Fruit fly (Drosophila melanogaster) whole organism, prepupa: ENCODE results near the gene Ino80.

Experiments used
- Blimp-1 ChIP-seq: fragments of 200-800 bp; sonication (Bioruptor generic); optimal IDR thresholded peaks from 3 replicates; lab custom pipeline; 2017; ENCODE audit warnings: missing biosample characterization, missing genetic modification characterization, mild to moderate bottlenecking, moderate library complexity, missing genetic modification reagents
- CG10631 ChIP-seq: fragments of 200-800 bp; sonication (Bioruptor generic); optimal IDR thresholded peaks from 2 replicates; lab custom pipeline; 2016; ENCODE audit warnings: missing biosample characterization, missing genetic modification characterization
- CG10669 ChIP-seq: fragments of 200-800 bp; sonication (Bioruptor generic); optimal IDR thresholded peaks from 3 replicates; lab custom pipeline; 2018; ENCODE audit warnings: missing biosample characterization, mild to moderate bottlenecking, missing genetic modification characterization, moderate library complexity
- CG11294 ChIP-seq: fragments of 200-800 bp; sonication (Bioruptor generic); IDR thresholded peaks from 2 replicates; pipeline ENCODE4 v1.3.6; 2022; ENCODE audit warnings: missing biosample characterization, missing genetic modification characterization
- CG1621 ChIP-seq: fragments of 200-800 bp; sonication (Bioruptor generic); optimal IDR thresholded peaks from 3 replicates; lab custom pipeline; 2018; ENCODE audit warnings: missing biosample characterization, mild to moderate bottlenecking, missing genetic modification characterization
- CG16779 ChIP-seq: fragments of 200-800 bp; sonication (Bioruptor generic); optimal IDR thresholded peaks from 3 replicates; lab custom pipeline; 2017; ENCODE audit warnings: missing biosample characterization, mild to moderate bottlenecking, missing genetic modification characterization
- CG34406 ChIP-seq: fragments of 200-800 bp; sonication (Bioruptor generic); optimal IDR thresholded peaks from 3 replicates; lab custom pipeline; 2016; ENCODE audit warnings: missing biosample characterization, missing genetic modification characterization
- CG3919 ChIP-seq: fragments of 200-800 bp; sonication (Bioruptor generic); optimal IDR thresholded peaks from 3 replicates; lab custom pipeline; 2016; ENCODE audit warnings: missing biosample characterization, missing genetic modification characterization
- CG4318 ChIP-seq: fragments of 200-800 bp; sonication (Bioruptor generic); optimal IDR thresholded peaks from 3 replicates; lab custom pipeline; 2017; ENCODE audit warnings: missing biosample characterization, mild to moderate bottlenecking, missing genetic modification characterization
- CG6792 ChIP-seq: fragments of 200-800 bp; sonication (Bioruptor generic); optimal IDR thresholded peaks from 3 replicates; lab custom pipeline; 2016; ENCODE audit warnings: missing biosample characterization, missing genetic modification characterization
- CG6808 ChIP-seq: fragments of 200-800 bp; sonication (Bioruptor generic); optimal IDR thresholded peaks from 3 replicates; lab custom pipeline; 2017; ENCODE audit warnings: missing biosample characterization, missing genetic modification characterization, mild to moderate bottlenecking, moderate library complexity, missing genetic modification reagents
- CG7368 ChIP-seq: fragments of 200-800 bp; sonication (Bioruptor generic); optimal IDR thresholded peaks from 3 replicates; lab custom pipeline; 2016; ENCODE audit warnings: missing biosample characterization, missing genetic modification characterization
- CG8319 ChIP-seq: fragments of 200-800 bp; sonication (Bioruptor generic); optimal IDR thresholded peaks from 3 replicates; lab custom pipeline; 2016; ENCODE audit warnings: missing biosample characterization, missing genetic modification characterization
- CG9139 ChIP-seq: fragments of 200-800 bp; sonication (Bioruptor generic); optimal IDR thresholded peaks from 3 replicates; lab custom pipeline; 2017; ENCODE audit warnings: missing biosample characterization, mild to moderate bottlenecking, missing genetic modification characterization
- Eip75B ChIP-seq: fragments of 200-800 bp; sonication (Bioruptor generic); optimal IDR thresholded peaks from 3 replicates; lab custom pipeline; 2016; ENCODE audit warnings: missing biosample characterization, missing genetic modification characterization
- Ets21C ChIP-seq: fragments of 200-800 bp; sonication (Bioruptor generic); optimal IDR thresholded peaks from 3 replicates; lab custom pipeline; 2016; ENCODE audit warnings: missing biosample characterization, missing genetic modification characterization
- Ets96B ChIP-seq: fragments of 200-800 bp; optimal IDR thresholded peaks from 2 replicates; lab custom pipeline; 2019; ENCODE audit warnings: missing biosample characterization, mild to moderate bottlenecking, missing genetic modification characterization, moderate library complexity
- Gug ChIP-seq: fragments of 200-800 bp; sonication (Bioruptor generic); IDR thresholded peaks from 2 replicates; pipeline ENCODE4 v1.3.6; 2022; ENCODE audit warnings: missing biosample characterization, missing genetic modification characterization
- Hr38 ChIP-seq: sonication (Bioruptor generic); optimal IDR thresholded peaks from 2 replicates; lab custom pipeline; 2016; ENCODE audit warnings: missing biosample characterization, missing genetic modification characterization
- Hr4 ChIP-seq: fragments of 200-800 bp; sonication (Bioruptor generic); optimal IDR thresholded peaks from 3 replicates; lab custom pipeline; 2016; ENCODE audit warnings: missing biosample characterization, missing genetic modification characterization
- Lpt ChIP-seq: fragments of 200-800 bp; sonication (Bioruptor generic); optimal IDR thresholded peaks from 3 replicates; lab custom pipeline; 2016; ENCODE audit warnings: missing biosample characterization, missing genetic modification characterization
- Met ChIP-seq: fragments of 200-800 bp; sonication (Bioruptor generic); optimal IDR thresholded peaks from 3 replicates; lab custom pipeline; 2016; ENCODE audit warnings: missing biosample characterization, missing genetic modification characterization
- OdsH ChIP-seq: fragments of 200-800 bp; sonication (Bioruptor generic); optimal IDR thresholded peaks from 3 replicates; lab custom pipeline; 2016; ENCODE audit warnings: missing biosample characterization, missing genetic modification characterization
- Smox ChIP-seq: fragments of 200-800 bp; sonication (Bioruptor generic); optimal IDR thresholded peaks from 3 replicates; lab custom pipeline; 2016; ENCODE audit warnings: missing biosample characterization, missing genetic modification characterization
- Sox14 ChIP-seq: fragments of 200-800 bp; sonication (Bioruptor generic); optimal IDR thresholded peaks from 3 replicates; lab custom pipeline; 2016; ENCODE audit warnings: missing biosample characterization, missing genetic modification characterization
- acj6 ChIP-seq: fragments of 200-800 bp; sonication (Bioruptor generic); optimal IDR thresholded peaks from 3 replicates; lab custom pipeline; 2016; ENCODE audit warnings: missing biosample characterization, missing genetic modification characterization
- dsx ChIP-seq: fragments of 200-800 bp; optimal IDR thresholded peaks from 3 replicates; lab custom pipeline; 2019; ENCODE audit warnings: missing biosample characterization, mild to moderate bottlenecking, missing genetic modification characterization, moderate library complexity; ENCODE audit not compliant: poor library complexity, severe bottlenecking
- esn ChIP-seq: fragments of 200-800 bp; sonication (Bioruptor generic); optimal IDR thresholded peaks from 2 replicates; lab custom pipeline; 2016; ENCODE audit warnings: missing biosample characterization, mild to moderate bottlenecking, missing genetic modification characterization, moderate library complexity
- fd85E ChIP-seq: fragments of 200-800 bp; sonication (Bioruptor generic); optimal IDR thresholded peaks from 3 replicates; lab custom pipeline; 2016; ENCODE audit warnings: missing biosample characterization, missing genetic modification characterization
- lz ChIP-seq: fragments of 200-800 bp; sonication (Bioruptor generic); optimal IDR thresholded peaks from 3 replicates; lab custom pipeline; 2016; ENCODE audit warnings: missing biosample characterization, missing genetic modification characterization
- net ChIP-seq: fragments of 200-800 bp; sonication (Bioruptor generic); optimal IDR thresholded peaks from 3 replicates; lab custom pipeline; 2016; ENCODE audit warnings: missing biosample characterization, missing genetic modification characterization
- pdm3 ChIP-seq: fragments of 200-800 bp; sonication (Bioruptor generic); optimal IDR thresholded peaks from 3 replicates; lab custom pipeline; 2016; ENCODE audit warnings: missing biosample characterization, missing genetic modification characterization
- salr ChIP-seq, 2 experiments: fragments of 200-800 bp; sonication (Bioruptor generic); optimal IDR thresholded peaks; 3 replicates each; lab custom pipeline; 2016 to 2018; ENCODE audit warnings: missing biosample characterization in 2 of 2, missing genetic modification characterization in 2 of 2, mild to moderate bottlenecking in 1 of 2
- svp ChIP-seq: fragments of 200-800 bp; sonication (Bioruptor generic); peaks from one replicate; lab custom pipeline; 2016; ENCODE audit warnings: missing biosample characterization, missing genetic modification characterization
- topi ChIP-seq: fragments of 200-800 bp; sonication (Bioruptor generic); optimal IDR thresholded peaks from 3 replicates; lab custom pipeline; 2016; ENCODE audit warnings: missing biosample characterization, missing genetic modification characterization

The Ino80 gene

DNA sequence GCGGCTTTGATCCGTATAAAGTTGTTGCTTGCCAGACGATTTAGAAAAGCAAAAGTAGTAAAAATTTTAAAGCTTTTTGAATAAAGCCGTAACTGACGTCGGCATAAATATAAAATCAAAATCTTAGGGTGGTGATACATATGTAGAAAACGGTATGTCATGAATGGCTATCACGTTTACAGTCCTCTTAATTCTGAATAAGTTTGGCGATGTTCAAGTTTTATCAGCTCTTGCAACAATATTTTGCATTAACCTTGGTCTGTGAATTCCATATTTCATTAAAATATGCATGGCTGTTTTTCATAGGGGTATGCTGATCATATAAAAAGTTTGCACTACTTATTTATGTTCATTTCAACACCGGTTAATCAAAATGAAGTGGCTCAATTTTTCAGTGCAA lies 5.6 kb upstream of the Ino80 start, which contains the start of gene CG11626:
Gene CG11626 (plus strand): TSS at position 301 of the 400 bp plus-strand sequence.
- TF ChIP-seq CG6792 (GFP tag; lab: Kevin White, UChicago) = no peak
- no peak for TF ChIP-seq Ets96B (tag; lab: Kevin White, UChicago)
- no peak for TF ChIP-seq Smox (GFP tag; lab: Kevin White, UChicago)
- no peak for TF ChIP-seq net
- TF ChIP-seq svp (GFP tag; lab: Kevin White, UChicago) = no peak
- no peak for TF ChIP-seq CG6808 (GFP tag; lab: Kevin White, UChicago)
- TF ChIP-seq CG11294 (GFP tag; lab: Robert Waterston, UW) = no peak
- no peak for TF ChIP-seq CG9139 (GFP tag; lab: Kevin White, UChicago)
- no peak for TF ChIP-seq esn (GFP tag; lab: Kevin White, UChicago)
- TF ChIP-seq CG4318 (GFP tag; lab: Kevin White, UChicago) = no peak
- no peak for TF ChIP-seq Ets21C (GFP tag; lab: Kevin White, UChicago)
- TF ChIP-seq Gug (GFP tag; lab: Robert Waterston, UW) = no peak
- no peak for TF ChIP-seq salr (GFP tag; optimal IDR thresholded peaks at IDR 0.05; lab: Kevin White, UChicago)
- no peak for TF ChIP-seq Lpt (GFP tag; lab: Kevin White, UChicago)
- no peak for TF ChIP-seq Met (GFP tag; lab: Kevin White, UChicago)
- TF ChIP-seq CG10669 (GFP tag; lab: Kevin White, UChicago) = no peak
- no peak for TF ChIP-seq lz (GFP tag; lab: Kevin White, UChicago)
- TF ChIP-seq Blimp-1 (GFP tag; lab: Kevin White, UChicago) = no peak
- TF ChIP-seq CG1621 (tag; lab: Kevin White, UChicago) = no peak
- TF ChIP-seq, all 60 proteins: peak for 0

DNA sequence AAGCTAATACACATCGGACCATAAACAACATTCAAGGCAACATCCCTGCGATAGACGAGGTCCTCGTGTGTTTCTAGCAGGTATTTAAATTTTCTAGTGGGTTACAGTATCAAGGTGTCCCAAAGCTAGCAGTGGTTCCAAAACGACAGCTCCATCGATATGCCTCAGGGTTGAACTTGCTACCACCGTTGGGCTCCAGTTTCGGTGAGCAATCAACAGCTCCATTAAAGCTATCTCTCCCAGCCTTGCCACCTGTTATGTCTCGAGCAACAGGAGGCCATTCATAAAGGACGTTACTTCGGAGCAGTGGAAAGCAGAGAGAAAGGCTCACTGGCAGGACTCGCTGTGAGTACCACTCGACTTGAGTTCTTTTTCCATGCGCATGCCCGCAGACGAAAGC lies 3.9 kb upstream of the Ino80 start:
- TF ChIP-seq pdm3 (no peak), lz (GFP tag; lab: Kevin White, UChicago) (no peak), Hr4 (GFP tag; lab: Kevin White, UChicago) (no peak), CG7368 (GFP tag; lab: Kevin White, UChicago) (no peak), svp (GFP tag; lab: Kevin White, UChicago) (no peak), CG8319 (GFP tag; lab: Kevin White, UChicago) (no peak), CG16779 (tag; lab: Kevin White, UChicago) (no peak), acj6 (GFP tag; lab: Kevin White, UChicago) (no peak), Eip75B (GFP tag; lab: Kevin White, UChicago) (no peak)

DNA sequence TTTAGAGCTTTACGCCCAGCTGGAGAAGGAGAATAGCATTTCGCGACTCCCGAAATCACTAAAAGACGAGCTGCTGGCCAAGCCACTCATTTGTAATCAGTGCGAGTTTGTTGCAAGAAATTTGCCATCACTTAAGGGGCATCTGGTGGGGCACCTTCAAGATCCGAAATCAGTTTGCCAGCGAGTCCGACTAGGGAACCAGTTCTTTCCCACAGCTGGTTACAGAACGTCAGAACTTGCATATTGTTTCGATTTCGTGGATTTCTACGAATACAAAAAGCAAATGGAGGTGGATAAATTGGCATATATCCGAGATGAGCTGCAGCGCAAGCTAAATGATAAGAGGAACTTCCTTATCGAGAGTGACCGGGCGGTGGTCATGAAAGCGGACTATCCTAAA lies 1.3 kb upstream of the Ino80 start:
- TF ChIP-seq topi (GFP tag; lab: Kevin White, UChicago) (no peak), svp (GFP tag; lab: Kevin White, UChicago) (peak; percentile 39)

DNA sequence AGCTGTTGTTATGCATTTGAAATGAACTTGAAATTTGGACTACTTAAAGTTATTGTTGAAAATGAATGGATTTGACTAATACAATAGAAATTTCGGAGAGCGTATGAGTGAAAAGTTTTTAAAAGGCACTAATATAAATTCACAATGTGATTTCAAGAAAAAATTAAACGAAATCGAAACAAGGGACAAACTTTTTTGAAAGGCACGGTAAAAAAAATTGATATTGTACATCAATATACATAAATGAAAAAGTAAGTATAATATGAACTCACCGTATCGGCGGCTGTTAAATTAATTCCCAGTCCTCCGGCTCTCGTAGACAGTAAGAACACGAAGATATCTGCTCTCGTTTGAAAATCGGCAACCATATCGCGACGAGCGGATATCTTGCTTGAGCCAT lies 4.5 kb downstream of the Ino80 start, which contains the start of gene CG31244:
Gene CG31244 (minus strand): TSS at position 101 of the 400 bp plus-strand sequence.
- no peak for TF ChIP-seq CG3919
- TF ChIP-seq CG34406 (GFP tag; lab: Kevin White, UChicago) = no peak
- no peak for TF ChIP-seq CG9139 (GFP tag; lab: Kevin White, UChicago)
- TF ChIP-seq Hr38 = no peak
- TF ChIP-seq Sox14 (GFP tag; lab: Kevin White, UChicago) = no peak
- no peak for TF ChIP-seq CG10669 (GFP tag; lab: Kevin White, UChicago)
- TF ChIP-seq fd85E = no peak
- no peak for TF ChIP-seq CG4318 (GFP tag; lab: Kevin White, UChicago)
- no peak for TF ChIP-seq CG11294 (GFP tag; lab: Robert Waterston, UW)
- no peak for TF ChIP-seq dsx (GFP tag; lab: Kevin White, UChicago)
- TF ChIP-seq CG6808 (GFP tag; lab: Kevin White, UChicago) = no peak
- no peak for TF ChIP-seq Smox (GFP tag; lab: Kevin White, UChicago)
- no peak for TF ChIP-seq salr (GFP tag; optimal IDR thresholded peaks at IDR 0.05; lab: Kevin White, UChicago)
- TF ChIP-seq OdsH (GFP tag; lab: Kevin White, UChicago) = no peak
- no peak for TF ChIP-seq topi (GFP tag; lab: Kevin White, UChicago)
- TF ChIP-seq CG1621 (tag; lab: Kevin White, UChicago) = no peak
- no peak for TF ChIP-seq Eip75B (GFP tag; lab: Kevin White, UChicago)
- no peak for TF ChIP-seq CG10631
- TF ChIP-seq CG8319 (GFP tag; lab: Kevin White, UChicago) = no peak
- TF ChIP-seq CG16779 (tag; lab: Kevin White, UChicago) = no peak
